Fruit fly (Drosophila melanogaster): ENCODE measurements around the gene wat.

The wat gene

dm6 chr3R:29040526-29041195 is 20.5 kb upstream of the wat start (continued):
- peak; percentile 7 for TF ChIP-seq Dip3 (GFP tag; optimal IDR thresholded peaks at IDR 0.05)
- no peak for TF ChIP-seq CG14667 (GFP tag; IDR thresholded peaks at IDR 0.05)
- no peak for TF ChIP-seq z (GFP tag; IDR thresholded peaks at IDR 0.05)
- TF ChIP-seq CG16813 (GFP tag; IDR thresholded peaks at IDR 0.05; ENCODE audit: partially characterized antibody), result no peak
- TF ChIP-seq CG17328 (GFP tag; IDR thresholded peaks at IDR 0.05), result 0 out of 2 replicates have a peak, but pooled peaks have one; percentile 28
- peak; percentile 44 for TF ChIP-seq dmrt11E (tag; optimal IDR thresholded peaks at IDR 0.05)
- TF ChIP-seq corto (GFP tag; optimal IDR thresholded peaks at IDR 0.05), result peak; percentile 11
- TF ChIP-seq CG32772 (GFP tag; IDR thresholded peaks at IDR 0.05), result peak; percentile 25; the same call in 1 of the 2 replicates
- TF ChIP-seq CG13894 (tag; optimal IDR thresholded peaks at IDR 0.05), result no peak
- TF ChIP-seq psq (GFP tag; optimal IDR thresholded peaks at IDR 0.05), result no peak
- peak; percentile 47; the same call in 1 of the 2 replicates for TF ChIP-seq ttk (GFP tag; IDR thresholded peaks at IDR 0.05)
- TF ChIP-seq Fer3 (tag; optimal IDR thresholded peaks at IDR 0.05), result peak; percentile 64
- peak; percentile 15 for TF ChIP-seq CG12299 (tag; optimal IDR thresholded peaks at IDR 0.05)
- 0 out of 2 replicates have a peak, but pooled peaks have one; percentile 34 for TF ChIP-seq CG7372 (GFP tag; IDR thresholded peaks at IDR 0.05)
- TF ChIP-seq dpn (GFP tag; optimal IDR thresholded peaks at IDR 0.05), result peak in 1 of 2 experiments; percentile 72
- TF ChIP-seq org-1 (GFP tag; optimal IDR thresholded peaks at IDR 0.05), result peak; percentile 72
- peak; percentile 72 for TF ChIP-seq caup (GFP tag; optimal IDR thresholded peaks at IDR 0.05; ENCODE audit: severe bottlenecking)
- peak; percentile 46; the same call in 1 of the 3 replicates for TF ChIP-seq Aef1 (GFP tag; IDR thresholded peaks at IDR 0.05)
- TF ChIP-seq sna (GFP tag; IDR thresholded peaks at IDR 0.05; ENCODE audit: partially characterized antibody), result no peak
- TF ChIP-seq otp (GFP tag; IDR thresholded peaks at IDR 0.05), result no peak
- TF ChIP-seq CG6254 (GFP tag; optimal IDR thresholded peaks at IDR 0.05), result no peak
- peak; percentile 74 for TF ChIP-seq CG12659 (GFP tag; optimal IDR thresholded peaks at IDR 0.05)
- TF ChIP-seq CG13296 (GFP tag; optimal IDR thresholded peaks at IDR 0.05), result peak; percentile 79
- TF ChIP-seq ara (GFP tag; IDR thresholded peaks at IDR 0.05), result no peak
- no peak for TF ChIP-seq Hr51 (GFP tag; optimal IDR thresholded peaks at IDR 0.05)
- peak; percentile 48; the same call in 1 of the 2 replicates for TF ChIP-seq Xrp1 (GFP tag; IDR thresholded peaks at IDR 0.05)
- TF ChIP-seq D19B (GFP tag; optimal IDR thresholded peaks at IDR 0.05), result peak; percentile 59
- TF ChIP-seq CG43689 (GFP tag; IDR thresholded peaks at IDR 0.05), result 0 out of 2 replicates have a peak, but pooled peaks have one; percentile 18
- peak; percentile 48; the same call in 1 of the 2 replicates for TF ChIP-seq Awh (GFP tag; IDR thresholded peaks at IDR 0.05)
- peak; percentile 46 for TF ChIP-seq slbo (GFP tag; IDR thresholded peaks at IDR 0.05)
- peak; percentile 74 for TF ChIP-seq Atf6 (GFP tag; IDR thresholded peaks at IDR 0.05)
- peak; percentile 64 for TF ChIP-seq HHEX (GFP tag; optimal IDR thresholded peaks at IDR 0.05)
- no peak for TF ChIP-seq ash1 (GFP tag; optimal IDR thresholded peaks at IDR 0.05)
- no peak for TF ChIP-seq Lpt (GFP tag; optimal IDR thresholded peaks at IDR 0.05)
- TF ChIP-seq chinmo (GFP tag; IDR thresholded peaks at IDR 0.05; ENCODE audit: partially characterized antibody), result peak; percentile 64; the same call in 1 of the 4 replicates
- TF ChIP-seq CG12104 (GFP tag; optimal IDR thresholded peaks at IDR 0.05), result peak; percentile 70
- peak; percentile 76 for TF ChIP-seq Fer1 (GFP tag; optimal IDR thresholded peaks at IDR 0.05)
- peak; percentile 80 for TF ChIP-seq Oli (tag; optimal IDR thresholded peaks at IDR 0.05)
- TF ChIP-seq CG15073 (GFP tag; optimal IDR thresholded peaks at IDR 0.05), result peak; percentile 19
- no peak for TF ChIP-seq CG17186 (GFP tag; optimal IDR thresholded peaks at IDR 0.05)
- TF ChIP-seq Adf1 (GFP tag; IDR thresholded peaks at IDR 0.05), result no peak
- no peak for TF ChIP-seq CG18599 (GFP tag; optimal IDR thresholded peaks at IDR 0.05)
- peak in 1 of 2 experiments; percentile 35 for TF ChIP-seq Dfd (GFP tag; optimal IDR thresholded peaks at IDR 0.05)
- peak; percentile 18 for TF ChIP-seq CG4854 (GFP tag; optimal IDR thresholded peaks at IDR 0.05)
- peak; percentile 70 for TF ChIP-seq az2 (GFP tag; optimal IDR thresholded peaks at IDR 0.05)
- peak; percentile 59 for TF ChIP-seq CG18619 (GFP tag; optimal IDR thresholded peaks at IDR 0.05)
- peak in 1 of 2 experiments; percentile 41 for TF ChIP-seq Hr78 (GFP tag; optimal IDR thresholded peaks at IDR 0.05)
- TF ChIP-seq HLHmδ (GFP tag; optimal IDR thresholded peaks at IDR 0.05), result no peak

Measured in whole organism, embryonic.